Fruit fly (Drosophila melanogaster): ENCODE results near the gene CG1324.

dm6 chrX:20713317-20713716 lies 22.4 kb downstream of the CG1324 start:
- TF ChIP-seq CG32006 (GFP tag; optimal IDR thresholded peaks at IDR 0.05) (no peak), Hr4 (GFP tag; optimal IDR thresholded peaks at IDR 0.05) (no peak), Hr38 (GFP tag; optimal IDR thresholded peaks at IDR 0.05) (no peak), CG4318 (GFP tag; optimal IDR thresholded peaks at IDR 0.05) (no peak), Gug (GFP tag; IDR thresholded peaks at IDR 0.05) (no peak), CG11902 (GFP tag; optimal IDR thresholded peaks at IDR 0.05) (no peak)
